Worm (Caenorhabditis elegans) whole organism, L4/young adult: Measurements from ENCODE around the gene C01B10.9.

ENCODE experiments used
- dao-5 ChIP-seq: sonication (generic microtip); optimal IDR thresholded peaks from 2 replicates; lab custom pipeline; 2016; ENCODE audit warnings: missing genotype, missing genetic modification characterization, moderate library complexity, missing compliant biosample characterization
- him-1 ChIP-seq: sonication (generic microtip); optimal IDR thresholded peaks from 2 replicates; lab custom pipeline; 2016; ENCODE audit warnings: missing genotype, missing genetic modification reagents, missing genetic modification characterization, missing compliant biosample characterization

- TF ChIP-seq dao-5 (tag; lab: Kevin White, UChicago) (no peak), him-1 (no peak)
Measured at ce11 chrIV:6603549-6603948, 28.5 kb upstream of the C01B10.9 start.
